Fruit fly (Drosophila melanogaster): ENCODE results near the gene rdgA.

Gene rdgA

dm6 chrX:9075641-9076324 lies 168.9 kb downstream of the rdgA start (continued):
- TF ChIP-seq CG6765 (GFP tag; optimal IDR thresholded peaks at IDR 0.05) (no peak), sqz (GFP tag; optimal IDR thresholded peaks at IDR 0.05) (peak; percentile 22), CG6175 (GFP tag; IDR thresholded peaks at IDR 0.05) (no peak), CG13296 (GFP tag; optimal IDR thresholded peaks at IDR 0.05) (no peak), CG14710 (tag; optimal IDR thresholded peaks at IDR 0.05) (no peak), tup (GFP tag; optimal IDR thresholded peaks at IDR 0.05) (no peak), CoRest (tag; optimal IDR thresholded peaks at IDR 0.05) (peak; percentile 15), HmgZ (tag; optimal IDR thresholded peaks at IDR 0.05) (no peak), hkb (optimal IDR thresholded peaks at IDR 0.05) (no peak), hkb (GFP tag; IDR thresholded peaks at IDR 0.05) (peak; percentile 36; the same call in 1 of the 2 replicates), D (optimal IDR thresholded peaks at IDR 0.05) (no peak), D (GFP tag; optimal IDR thresholded peaks at IDR 0.05) (peak; percentile 22), ind (GFP tag; optimal IDR thresholded peaks at IDR 0.05) (peak; percentile 7), CG30403 (GFP tag; optimal IDR thresholded peaks at IDR 0.05) (peak; percentile 32), Ptx1 (GFP tag; IDR thresholded peaks at IDR 0.05) (0 out of 2 replicates have a peak, but pooled peaks have one; percentile 11), row (GFP tag; IDR thresholded peaks at IDR 0.05) (0 out of 3 replicates have a peak, but pooled peaks have one; percentile 23), hth (optimal IDR thresholded peaks at IDR 0.05) (no peak), chinmo (GFP tag; IDR thresholded peaks at IDR 0.05; ENCODE audit: partially characterized antibody) (peak; percentile 51; the same call in 1 of the 4 replicates), CG1602 (GFP tag; optimal IDR thresholded peaks at IDR 0.05) (no peak), CG2875 (GFP tag; optimal IDR thresholded peaks at IDR 0.05) (no peak), Max (GFP tag; optimal IDR thresholded peaks at IDR 0.05) (no peak), dmrt99B (tag; optimal IDR thresholded peaks at IDR 0.05) (peak; percentile 61), CG13424 (tag; optimal IDR thresholded peaks at IDR 0.05) (peak; percentile 34), CG10979 (tag; optimal IDR thresholded peaks at IDR 0.05) (peak; percentile 8), CG8924 (tag; optimal IDR thresholded peaks at IDR 0.05) (no peak), CG8359 (GFP tag; optimal IDR thresholded peaks at IDR 0.05; ENCODE audit: borderline replicate concordance) (no peak), CG5180 (GFP tag; optimal IDR thresholded peaks at IDR 0.05) (no peak), Aef1 (GFP tag; IDR thresholded peaks at IDR 0.05) (no peak), CG3065 (GFP tag; optimal IDR thresholded peaks at IDR 0.05) (no peak), CG5245 (GFP tag; optimal IDR thresholded peaks at IDR 0.05) (no peak), Sox100B (GFP tag; optimal IDR thresholded peaks at IDR 0.05) (peak; percentile 57), CG32767 (GFP tag; IDR thresholded peaks at IDR 0.05) (no peak), Xrp1 (GFP tag; IDR thresholded peaks at IDR 0.05) (0 out of 2 replicates have a peak, but pooled peaks have one; percentile 5), Hr3 (GFP tag; optimal IDR thresholded peaks at IDR 0.05) (peak; percentile 9), CG11504 (tag; optimal IDR thresholded peaks at IDR 0.05) (peak; percentile 52), Atf3 (GFP tag; optimal IDR thresholded peaks at IDR 0.05) (peak; percentile 51), Xbp1 (GFP tag; optimal IDR thresholded peaks at IDR 0.05) (peak; percentile 12), CG12071 (GFP tag; optimal IDR thresholded peaks at IDR 0.05) (no peak), Dek (tag; optimal IDR thresholded peaks at IDR 0.05) (no peak), nom (GFP tag; optimal IDR thresholded peaks at IDR 0.05) (peak; percentile 62), Hr51 (GFP tag; optimal IDR thresholded peaks at IDR 0.05) (peak in 1 of 2 experiments; percentile 29), bigmax (GFP tag; optimal IDR thresholded peaks at IDR 0.05) (no peak), Adf1 (GFP tag; IDR thresholded peaks at IDR 0.05) (no peak), CG15601 (tag; optimal IDR thresholded peaks at IDR 0.05) (no peak), CG7839 (tag; optimal IDR thresholded peaks at IDR 0.05) (peak; percentile 26), Oli (tag; optimal IDR thresholded peaks at IDR 0.05) (peak; percentile 16), nmo (GFP tag; optimal IDR thresholded peaks at IDR 0.05) (peak; percentile 47), CG17385 (GFP tag; optimal IDR thresholded peaks at IDR 0.05) (peak; percentile 30), CG12299 (tag; optimal IDR thresholded peaks at IDR 0.05) (no peak)

Measured in whole organism, embryonic.